Worm (Caenorhabditis elegans) whole organism, young adult: Measurements from ENCODE around the gene dhs-27.

Source experiments
- C17E4.6 ChIP-seq: fragments of 200-800 bp; sonication (Bioruptor generic); IDR thresholded peaks from 2 replicates; pipeline ENCODE4 v1.3.6; 2022; ENCODE audit warnings: missing genetic modification reagents, missing genetic modification characterization, missing compliant biosample characterization
- D2030.7 ChIP-seq: fragments of 200-800 bp; sonication (Bioruptor generic); IDR thresholded peaks from 2 replicates; pipeline ENCODE4 v1.3.6; 2022; ENCODE audit warnings: missing genetic modification reagents, missing genetic modification characterization, missing compliant biosample characterization
- F22D6.2 ChIP-seq: sonication (generic microtip); optimal IDR thresholded peaks from 2 replicates; lab custom pipeline; 2016; ENCODE audit warnings: mild to moderate bottlenecking, missing genetic modification characterization, missing compliant biosample characterization
- F49E8.2 ChIP-seq: sonication (generic microtip); optimal IDR thresholded peaks from 3 replicates; lab custom pipeline; 2017; ENCODE audit warnings: missing genetic modification characterization, mild to moderate bottlenecking, missing compliant biosample characterization, antibody characterized with exemption, moderate library complexity; ENCODE audit not compliant: insufficient read depth
- F57C9.4 ChIP-seq: sonication (generic microtip); optimal IDR thresholded peaks from 2 replicates; lab custom pipeline; 2017; ENCODE audit warnings: mild to moderate bottlenecking, missing genetic modification characterization, missing compliant biosample characterization
- K11D2.4 ChIP-seq: fragments of 200-800 bp; sonication (Bioruptor generic); IDR thresholded peaks from 2 replicates; pipeline ENCODE4 v1.3.6; 2022; ENCODE audit warnings: missing genetic modification reagents, missing genetic modification characterization, missing compliant biosample characterization
- T26A5.8 ChIP-seq: sonication (generic microtip); optimal IDR thresholded peaks from 2 replicates; lab custom pipeline; 2016; ENCODE audit warnings: missing genetic modification characterization, missing compliant biosample characterization
- Y53F4B.3 ChIP-seq: fragments of 200-800 bp; sonication (Bioruptor generic); IDR thresholded peaks from 2 replicates; pipeline ENCODE4 v1.3.6; 2022; ENCODE audit warnings: missing genetic modification reagents, missing genetic modification characterization, missing compliant biosample characterization
- ama-1 ChIP-seq, 3 experiments: fragments of 150-350 bp in 1 of 3; sonication (generic microtip) in 2 of 3; optimal IDR thresholded peaks; 2 replicates each; lab custom pipeline; 2014 to 2018; ENCODE audit warnings: missing biosample characterization in 2 of 3, missing genetic modification characterization in 2 of 3, missing genetic modification reagents in 2 of 3
- athp-1 ChIP-seq: sonication (generic microtip); optimal IDR thresholded peaks from 2 replicates; lab custom pipeline; 2017; ENCODE audit warnings: mild to moderate bottlenecking, missing genetic modification characterization, missing compliant biosample characterization
- cebp-1 ChIP-seq, 2 experiments: fragments of 200-800 bp in 1 of 2; sonication (Bioruptor generic) in 1 of 2; sonication (generic microtip) in 1 of 2; IDR thresholded peaks in 1 of 2; optimal IDR thresholded peaks in 1 of 2; 2 replicates each; pipeline versions ENCODE4 v1.3.6 to Lab custom; 2017 to 2022; ENCODE audit warnings: missing compliant biosample characterization in 2 of 2, missing genetic modification characterization in 2 of 2, mild to moderate bottlenecking in 1 of 2, missing genetic modification reagents in 1 of 2, moderate library complexity in 1 of 2
- ceh-100 ChIP-seq: fragments of 200-800 bp; sonication (Bioruptor generic); IDR thresholded peaks from 2 replicates; pipeline ENCODE4 v1.3.6; 2022; ENCODE audit warnings: missing genetic modification reagents, missing genetic modification characterization, missing compliant biosample characterization
- ceh-58 ChIP-seq: fragments of 200-800 bp; sonication (Bioruptor generic); IDR thresholded peaks from 2 replicates; pipeline ENCODE4 v1.3.6; 2022; ENCODE audit warnings: missing genetic modification characterization, missing compliant biosample characterization
- dox-1 ChIP-seq: fragments of 200-800 bp; sonication (Bioruptor generic); IDR thresholded peaks from 2 replicates; pipeline ENCODE4 v1.3.6; 2022; ENCODE audit warnings: missing genetic modification reagents, missing genetic modification characterization, missing compliant biosample characterization
- dpff-1 ChIP-seq: sonication (generic microtip); optimal IDR thresholded peaks from 2 replicates; lab custom pipeline; 2017; ENCODE audit warnings: mild to moderate bottlenecking, missing genetic modification characterization, missing compliant biosample characterization
- egrh-3 ChIP-seq: fragments of 200-800 bp; sonication (Bioruptor generic); IDR thresholded peaks from 2 replicates; pipeline ENCODE4 v1.3.6; 2022; ENCODE audit warnings: missing genetic modification reagents, missing genetic modification characterization, missing compliant biosample characterization
- ekl-4 ChIP-seq: fragments of 200-800 bp; sonication (Bioruptor generic); IDR thresholded peaks from 2 replicates; pipeline ENCODE4 v1.3.6; 2022; ENCODE audit warnings: missing genetic modification reagents, missing genetic modification characterization, missing compliant biosample characterization
- ets-4 ChIP-seq: fragments of 200-800 bp; sonication (Bioruptor generic); optimal IDR thresholded peaks from 2 replicates; lab custom pipeline; 2018; ENCODE audit warnings: mild to moderate bottlenecking, missing genetic modification characterization, missing compliant biosample characterization
- him-1 ChIP-seq: sonication (generic microtip); optimal IDR thresholded peaks from 2 replicates; lab custom pipeline; 2016; ENCODE audit warnings: missing genotype, missing genetic modification reagents, missing genetic modification characterization, missing compliant biosample characterization
- hlh-12 ChIP-seq: sonication (generic microtip); optimal IDR thresholded peaks from 2 replicates; lab custom pipeline; 2016; ENCODE audit warnings: missing genetic modification characterization, missing compliant biosample characterization
- lag-1 ChIP-seq: fragments of 200-800 bp; sonication (Bioruptor generic); IDR thresholded peaks from 2 replicates; pipeline ENCODE4 v1.3.6; 2022; ENCODE audit warnings: missing genetic modification reagents, missing genetic modification characterization, missing compliant biosample characterization
- lin-35 ChIP-seq, 3 experiments: fragments of 150-350 bp in 2 of 3; sonication (generic microtip) in 1 of 3; optimal IDR thresholded peaks; 2 replicates each; lab custom pipeline; 2014 to 2018; ENCODE audit warnings: missing biosample characterization in 3 of 3, missing genetic modification characterization in 3 of 3, missing genetic modification reagents in 3 of 3
- lin-54 ChIP-seq: fragments of 200-800 bp; sonication (Bioruptor generic); optimal IDR thresholded peaks from 2 replicates; lab custom pipeline; 2018; ENCODE audit warnings: mild to moderate bottlenecking, missing genetic modification characterization, missing compliant biosample characterization
- madf-10 ChIP-seq: sonication (generic microtip); optimal IDR thresholded peaks from 2 replicates; lab custom pipeline; 2016; ENCODE audit warnings: mild to moderate bottlenecking, missing genetic modification characterization, missing compliant biosample characterization
- madf-6 ChIP-seq: fragments of 200-800 bp; sonication (Bioruptor generic); IDR thresholded peaks from 2 replicates; pipeline ENCODE4 v1.3.6; 2022; ENCODE audit warnings: missing genetic modification reagents, missing genetic modification characterization, missing compliant biosample characterization
- mes-4 ChIP-seq: sonication (generic microtip); optimal IDR thresholded peaks from 2 replicates; lab custom pipeline; 2016; ENCODE audit warnings: missing genotype, missing genetic modification characterization, missing compliant biosample characterization
- nfya-2 ChIP-seq: fragments of 200-800 bp; sonication (Bioruptor generic); IDR thresholded peaks from 2 replicates; pipeline ENCODE4 v1.3.6; 2022; ENCODE audit warnings: missing genetic modification reagents, missing genetic modification characterization, missing compliant biosample characterization
- nfyb-1 ChIP-seq: fragments of 200-800 bp; sonication (Bioruptor generic); IDR thresholded peaks from 2 replicates; pipeline ENCODE4 v1.3.6; 2022; ENCODE audit warnings: missing genetic modification reagents, missing genetic modification characterization, missing compliant biosample characterization
- nhr-120 ChIP-seq: fragments of 200-800 bp; sonication (Bioruptor generic); IDR thresholded peaks from 2 replicates; pipeline ENCODE4 v1.3.6; 2022; ENCODE audit warnings: missing genetic modification characterization, missing compliant biosample characterization
- nhr-80 ChIP-seq: sonication (generic microtip); optimal IDR thresholded peaks from 2 replicates; lab custom pipeline; 2016; ENCODE audit warnings: missing genetic modification characterization, missing compliant biosample characterization
- rcor-1 ChIP-seq: fragments of 200-800 bp; sonication (Bioruptor generic); IDR thresholded peaks from 2 replicates; pipeline ENCODE4 v1.3.6; 2022; ENCODE audit warnings: missing genetic modification reagents, missing genetic modification characterization, missing compliant biosample characterization
- repo-1 ChIP-seq: sonication (generic microtip); optimal IDR thresholded peaks from 2 replicates; lab custom pipeline; 2017; ENCODE audit warnings: mild to moderate bottlenecking, missing genetic modification characterization, missing compliant biosample characterization
- tbp1 ChIP-seq: fragments of 200-800 bp; sonication (Bioruptor generic); optimal IDR thresholded peaks from 2 replicates; lab custom pipeline; 2018; ENCODE audit warnings: mild to moderate bottlenecking, missing genetic modification characterization, missing compliant biosample characterization
- unc-62 ChIP-seq: fragments of 150-350 bp; optimal IDR thresholded peaks from 2 replicates; lab custom pipeline; 2014; ENCODE audit warnings: missing biosample characterization, missing genetic modification reagents, missing genetic modification characterization
- zfh-2 ChIP-seq: fragments of 200-800 bp; sonication (Bioruptor generic); conservative IDR thresholded peaks from 2 replicates; pipeline ENCODE4 v1.3.6; 2022; ENCODE audit warnings: missing genetic modification reagents, missing genetic modification characterization, missing compliant biosample characterization
- ztf-18 ChIP-seq: sonication (generic microtip); optimal IDR thresholded peaks from 2 replicates; lab custom pipeline; 2016; ENCODE audit warnings: missing genotype, mild to moderate bottlenecking, missing genetic modification characterization, missing compliant biosample characterization
- ztf-22 ChIP-seq: fragments of 200-800 bp; sonication (Bioruptor generic); optimal IDR thresholded peaks from 2 replicates; lab custom pipeline; 2018; ENCODE audit warnings: mild to moderate bottlenecking, missing genetic modification characterization, moderate library complexity, missing compliant biosample characterization

dhs-27 gene

ce11 chrX:3443526-3443925 is 29.0 kb upstream of the dhs-27 start, which contains the start of gene ZK813.2:
ZK813.2 (plus strand) TSS chrX:3443826.
- no peak for TF ChIP-seq F49E8.2 (tag; lab: Kevin White, UChicago)
- TF ChIP-seq ztf-22, result no peak

ce11 chrX:3441539-3441938 is 27.0 kb upstream of the dhs-27 start, which contains the start of gene ZK813.3:
ZK813.3 (plus strand) TSS chrX:3441839.
- TF ChIP-seq zfh-2 (GFP tag; lab: Robert Waterston, UW) (no peak), nfya-2 (GFP tag; lab: Robert Waterston, UW) (no peak), ceh-100 (GFP tag; lab: Robert Waterston, UW) (no peak), ama-1 (optimal IDR thresholded peaks at IDR 0.05; lab: Kevin White, UChicago) (no peak), ama-1 (GFP tag; optimal IDR thresholded peaks at IDR 0.05; lab: Kevin White, UChicago) (no peak), madf-10 (tag; lab: Kevin White, UChicago) (no peak), T26A5.8 (no peak), madf-6 (GFP tag; lab: Robert Waterston, UW) (no peak), athp-1 (no peak), tbp1 (no peak), F57C9.4 (tag; lab: Kevin White, UChicago) (no peak), cebp-1 (GFP tag; IDR thresholded peaks at IDR 0.05; lab: Robert Waterston, UW) (no peak), cebp-1 (tag; optimal IDR thresholded peaks at IDR 0.05; lab: Kevin White, UChicago) (no peak), nhr-80 (tag; lab: Kevin White, UChicago) (no peak), dox-1 (GFP tag; lab: Robert Waterston, UW) (no peak), mes-4 (no peak), Y53F4B.3 (GFP tag; lab: Robert Waterston, UW) (no peak), ceh-58 (GFP tag; lab: Robert Waterston, UW) (no peak), lin-54 (GFP tag; lab: Kevin White, UChicago) (no peak), him-1 (no peak), K11D2.4 (GFP tag; lab: Robert Waterston, UW) (no peak), hlh-12 (tag; lab: Kevin White, UChicago) (no peak)

- TF ChIP-seq rcor-1, result no peak
- no peak for TF ChIP-seq nhr-80 (tag; lab: Kevin White, UChicago)
- TF ChIP-seq ztf-18, result no peak
- no peak for TF ChIP-seq egrh-3 (GFP tag; lab: Robert Waterston, UW)
- TF ChIP-seq tbp1, result no peak
- TF ChIP-seq ets-4, result no peak
- TF ChIP-seq unc-62 (GFP tag; lab: Kevin White, UChicago), result no peak
- TF ChIP-seq lin-35 (GFP tag; optimal IDR thresholded peaks at IDR 0.05; lab: Kevin White, UChicago), result no peak
- no peak for TF ChIP-seq lag-1 (GFP tag; lab: Robert Waterston, UW)
- no peak for TF ChIP-seq ekl-4
- no peak for TF ChIP-seq C17E4.6 (GFP tag; lab: Robert Waterston, UW)
- TF ChIP-seq dpff-1 (tag; lab: Kevin White, UChicago), result no peak
- TF ChIP-seq D2030.7 (GFP tag; lab: Robert Waterston, UW), result no peak
- TF ChIP-seq repo-1 (tag; lab: Kevin White, UChicago), result no peak
- TF ChIP-seq nfyb-1 (GFP tag; lab: Robert Waterston, UW), result no peak
- no peak for TF ChIP-seq F22D6.2 (tag; lab: Kevin White, UChicago)
- TF ChIP-seq nhr-120 (GFP tag; lab: Robert Waterston, UW), result no peak
- TF ChIP-seq dox-1 (GFP tag; lab: Robert Waterston, UW), result no peak
Observed at ce11 chrX:3440308-3440707, 25.8 kb upstream of the dhs-27 start.
